Worm (Caenorhabditis elegans): ENCODE results near the gene F44G4.3.

DNA sequence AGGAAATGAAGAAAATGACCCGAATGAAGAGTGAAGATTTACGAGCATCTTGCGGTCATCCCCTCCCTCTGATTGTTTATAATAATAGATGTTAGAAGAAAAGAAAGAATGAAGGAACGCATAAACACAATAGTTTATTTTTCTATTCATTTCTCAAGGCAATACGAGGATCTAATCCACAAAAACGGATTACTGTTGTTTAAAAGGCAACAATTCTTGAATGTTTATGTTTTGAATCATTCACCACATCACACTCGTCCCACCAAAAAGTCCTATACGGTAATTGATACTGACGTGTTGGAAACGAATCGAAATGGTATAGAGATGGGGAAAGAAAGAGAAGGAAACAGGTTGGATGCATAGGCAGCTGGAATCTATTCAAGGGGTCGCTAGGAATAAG is 24.2 kb upstream of the F44G4.3 start:
- TF ChIP-seq cebp-2 (GFP tag; IDR thresholded peaks at IDR 0.05), result no peak
- no peak for TF ChIP-seq sdz-38 (tag; optimal IDR thresholded peaks at IDR 0.05)
- TF ChIP-seq F23B12.7 (tag; optimal IDR thresholded peaks at IDR 0.05; ENCODE audit: insufficient read depth), result no peak
- TF ChIP-seq lin-35 (GFP tag; optimal IDR thresholded peaks at IDR 0.05), result no peak
- TF ChIP-seq mcd-1 (GFP tag; IDR thresholded peaks at IDR 0.05), result no peak
- no peak for TF ChIP-seq gei-17 (GFP tag; optimal IDR thresholded peaks at IDR 0.05)
- TF ChIP-seq dox-1 (GFP tag; IDR thresholded peaks at IDR 0.05), result no peak
- TF ChIP-seq somi-1 (GFP tag; optimal IDR thresholded peaks at IDR 0.05), result no peak
- no peak for TF ChIP-seq hlh-12 (tag; optimal IDR thresholded peaks at IDR 0.05)
- TF ChIP-seq repo-1 (tag; optimal IDR thresholded peaks at IDR 0.05), result no peak
- TF ChIP-seq ztf-18 (tag; optimal IDR thresholded peaks at IDR 0.05), result no peak
- no peak for TF ChIP-seq atf-7 (tag; optimal IDR thresholded peaks at IDR 0.05)
- no peak for TF ChIP-seq lir-1 (GFP tag; conservative IDR thresholded peaks at IDR 0.05)
